Fruit fly (Drosophila melanogaster): ENCODE data around the gene Or10a.

The Or10a gene

DNA sequence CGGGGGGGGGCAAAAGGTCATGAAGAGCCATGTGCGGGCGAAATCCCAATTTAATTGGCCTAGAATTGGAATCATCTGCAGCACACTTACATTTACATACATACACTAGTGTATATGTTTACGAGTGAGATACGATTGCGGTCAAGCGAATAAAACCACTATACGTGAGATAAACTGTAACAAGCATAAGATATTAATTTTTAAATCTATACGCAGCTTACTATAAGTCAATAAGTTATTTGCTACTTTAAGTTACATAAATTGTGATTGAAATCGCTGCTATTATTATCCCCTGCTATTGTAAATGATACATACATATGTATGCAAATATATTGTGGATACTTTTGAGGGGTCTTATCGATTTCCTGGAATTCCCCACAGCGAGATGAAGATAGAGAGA, 38.1 kb downstream of the Or10a start (continued):
- TF ChIP-seq CG3919 (GFP tag; optimal IDR thresholded peaks at IDR 0.05) (no peak), CG34406 (GFP tag; optimal IDR thresholded peaks at IDR 0.05) (peak; percentile 9), fd85E (GFP tag; optimal IDR thresholded peaks at IDR 0.05) (no peak), CG8119 (GFP tag; IDR thresholded peaks at IDR 0.05) (peak; percentile 38; the same call in 1 of the 3 replicates), Gug (GFP tag; IDR thresholded peaks at IDR 0.05) (no peak), eg (GFP tag; IDR thresholded peaks at IDR 0.05) (peak; percentile 61; the same call in 2 of the 3 replicates), Ets21C (GFP tag; optimal IDR thresholded peaks at IDR 0.05) (no peak), fd59A (GFP tag; optimal IDR thresholded peaks at IDR 0.05) (no peak), topi (GFP tag; optimal IDR thresholded peaks at IDR 0.05) (peak; percentile 21), dsx (GFP tag; optimal IDR thresholded peaks at IDR 0.05; ENCODE audit: poor library complexity, severe bottlenecking) (peak; percentile 21), CG3032 (tag; optimal IDR thresholded peaks at IDR 0.05) (peak; percentile 29), Eip75B (GFP tag; optimal IDR thresholded peaks at IDR 0.05) (peak; percentile 21), CG6276 (GFP tag; optimal IDR thresholded peaks at IDR 0.05) (no peak), dac (GFP tag; optimal IDR thresholded peaks at IDR 0.05) (no peak), lz (GFP tag; optimal IDR thresholded peaks at IDR 0.05) (peak; percentile 23), fkh (GFP tag; optimal IDR thresholded peaks at IDR 0.05) (no peak), Smox (GFP tag; optimal IDR thresholded peaks at IDR 0.05) (no peak)

DNA sequence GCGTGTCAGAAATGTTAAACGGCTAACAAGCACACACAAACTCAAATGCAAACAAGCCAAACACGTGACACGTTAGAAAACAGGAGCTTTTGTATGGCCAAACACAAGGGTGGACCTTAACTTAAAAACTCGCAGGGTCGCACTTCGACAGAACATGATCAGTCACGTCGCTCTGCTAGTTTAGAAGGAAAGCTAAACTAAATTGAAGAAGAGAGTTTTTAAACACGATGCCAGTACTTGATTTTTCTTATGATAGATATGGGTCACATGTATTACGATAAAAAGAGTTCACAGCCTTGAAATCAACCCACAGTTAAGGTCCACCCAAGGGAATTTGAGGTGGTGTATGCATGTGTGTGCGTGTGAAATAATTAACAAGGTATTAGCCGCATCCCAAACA, 38.8 kb downstream of the Or10a start:
- TF ChIP-seq salr (GFP tag; optimal IDR thresholded peaks at IDR 0.05) (no peak), cyc (GFP tag; optimal IDR thresholded peaks at IDR 0.05) (no peak), Hr38 (GFP tag; optimal IDR thresholded peaks at IDR 0.05) (no peak), ss (GFP tag; optimal IDR thresholded peaks at IDR 0.05) (peak in 1 of 2 experiments; percentile 7), Ets96B (tag; optimal IDR thresholded peaks at IDR 0.05) (no peak), dac (GFP tag; optimal IDR thresholded peaks at IDR 0.05) (no peak), CG32006 (GFP tag; optimal IDR thresholded peaks at IDR 0.05) (peak; percentile 5), Gug (GFP tag; IDR thresholded peaks at IDR 0.05) (no peak), CG8319 (GFP tag; optimal IDR thresholded peaks at IDR 0.05) (no peak), CG6854 (GFP tag; optimal IDR thresholded peaks at IDR 0.05) (no peak), acj6 (GFP tag; optimal IDR thresholded peaks at IDR 0.05) (no peak), OdsH (GFP tag; optimal IDR thresholded peaks at IDR 0.05) (peak; percentile 8), Sox102F (GFP tag; optimal IDR thresholded peaks at IDR 0.05) (no peak), CG9139 (GFP tag; optimal IDR thresholded peaks at IDR 0.05) (no peak), CG8119 (GFP tag; IDR thresholded peaks at IDR 0.05) (no peak), CG3032 (tag; optimal IDR thresholded peaks at IDR 0.05) (no peak), CG4318 (GFP tag; optimal IDR thresholded peaks at IDR 0.05) (no peak), CG6163 (GFP tag; IDR thresholded peaks at IDR 0.05) (no peak), spab (GFP tag; optimal IDR thresholded peaks at IDR 0.05) (no peak), CG11902 (GFP tag; optimal IDR thresholded peaks at IDR 0.05) (no peak), esn (GFP tag; optimal IDR thresholded peaks at IDR 0.05) (no peak), CG11294 (GFP tag; IDR thresholded peaks at IDR 0.05) (no peak), achi (GFP tag; optimal IDR thresholded peaks at IDR 0.05) (peak; percentile 1), CG34406 (GFP tag; optimal IDR thresholded peaks at IDR 0.05) (no peak), CG7368 (GFP tag; optimal IDR thresholded peaks at IDR 0.05) (no peak), Smox (GFP tag; optimal IDR thresholded peaks at IDR 0.05) (no peak), Eip78C (GFP tag) (no peak), pdm3 (GFP tag; optimal IDR thresholded peaks at IDR 0.05) (no peak), svp (GFP tag) (no peak), eg (GFP tag; IDR thresholded peaks at IDR 0.05) (0 out of 3 replicates have a peak, but pooled peaks have one; percentile 17), vri (GFP tag; optimal IDR thresholded peaks at IDR 0.05) (no peak), Hr4 (GFP tag; optimal IDR thresholded peaks at IDR 0.05) (no peak), topi (GFP tag; optimal IDR thresholded peaks at IDR 0.05) (no peak), net (GFP tag; optimal IDR thresholded peaks at IDR 0.05) (no peak), Eip93F (GFP tag; optimal IDR thresholded peaks at IDR 0.05) (no peak), Eip75B (GFP tag; optimal IDR thresholded peaks at IDR 0.05) (no peak), CG31627 (GFP tag; optimal IDR thresholded peaks at IDR 0.05) (no peak)

Data from whole organism, prepupa.